Worm (Caenorhabditis elegans): ENCODE results near the gene farl-11.

DNA sequence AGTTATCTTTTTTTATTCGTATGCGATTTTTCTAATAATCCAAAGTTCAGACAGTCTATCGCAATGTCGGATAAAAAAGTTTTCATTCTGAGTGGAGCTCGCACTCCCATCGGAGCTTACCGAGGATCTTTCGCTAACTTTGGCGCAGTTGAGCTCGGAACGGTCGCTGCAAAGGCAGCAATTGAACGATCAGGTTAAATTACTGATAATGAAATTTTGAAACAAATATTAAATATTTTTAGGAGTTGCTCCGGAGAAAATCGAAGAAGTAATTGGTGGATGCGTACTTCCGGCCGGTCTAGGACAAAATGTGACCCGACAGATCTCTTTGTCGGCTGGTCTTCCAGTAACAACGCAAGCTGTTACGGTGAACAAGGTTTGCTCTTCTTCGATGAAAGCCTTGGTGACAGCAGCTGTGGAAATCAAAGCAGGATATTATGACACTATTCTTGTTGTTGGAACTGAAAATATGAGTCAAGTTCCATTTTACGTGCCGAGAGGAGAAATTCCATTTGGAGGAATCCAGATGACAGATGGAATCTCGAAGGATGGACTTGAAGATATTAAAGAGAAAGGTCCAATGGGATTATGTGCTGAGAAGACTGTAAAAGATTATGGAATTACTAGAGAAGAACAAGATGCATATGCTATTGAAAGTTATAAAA, 29.1 kb downstream of the farl-11 start, which contains the start of gene T02G5.7:
- TF ChIP-seq mxl-3 (GFP tag; optimal IDR thresholded peaks at IDR 0.05) (no peak), mdt-29 (GFP tag; IDR thresholded peaks at IDR 0.05) (no peak), unc-62 (GFP tag; optimal IDR thresholded peaks at IDR 0.05 in 1 of 2) (no peak), unc-62 (tag; optimal IDR thresholded peaks at IDR 0.05) (no peak), ama-1 (optimal IDR thresholded peaks at IDR 0.05) (no peak), fos-1 (tag; optimal IDR thresholded peaks at IDR 0.05) (no peak), unc-130 (GFP tag; optimal IDR thresholded peaks at IDR 0.05) (no peak), attf-4 (tag; optimal IDR thresholded peaks at IDR 0.05) (no peak)
